Worm (Caenorhabditis elegans) whole organism, L4/young adult: Measurements from ENCODE around the gene ZC443.2.

Experiments
- W03F9.2 ChIP-seq: fragments of 150-350 bp; optimal IDR thresholded peaks from 2 replicates; lab custom pipeline; 2014; ENCODE audit warnings: missing biosample characterization, missing genetic modification characterization
- dao-5 ChIP-seq: sonication (generic microtip); optimal IDR thresholded peaks from 2 replicates; lab custom pipeline; 2016; ENCODE audit warnings: missing genotype, missing genetic modification characterization, moderate library complexity, missing compliant biosample characterization
- him-1 ChIP-seq: sonication (generic microtip); optimal IDR thresholded peaks from 2 replicates; lab custom pipeline; 2016; ENCODE audit warnings: missing genotype, missing genetic modification reagents, missing genetic modification characterization, missing compliant biosample characterization

ce11 chrV:12797992-12798391, 13.0 kb downstream of the ZC443.2 start, which contains the start of gene ugt-6:
- TF ChIP-seq him-1 (tag; lab: Kevin White, UChicago) (no peak), dao-5 (tag; lab: Kevin White, UChicago) (no peak), W03F9.2 (no peak)
